Fruit fly (Drosophila melanogaster) whole organism, wandering third instar larva: Measurements from ENCODE around the gene Cpr64Ab.

Experiments used
- Abd-B ChIP-seq: fragments of >200 bp; optimal IDR thresholded peaks from 2 replicates; lab custom pipeline; 2017; ENCODE audit warnings: missing biosample characterization, missing genetic modification characterization
- CG32264 ChIP-seq: fragments of 200-800 bp; sonication (Bioruptor generic); optimal IDR thresholded peaks from 2 replicates; lab custom pipeline; 2016; ENCODE audit warnings: missing biosample characterization, missing genetic modification characterization
- CG9705 ChIP-seq: fragments of 200-800 bp; sonication (Bioruptor generic); optimal IDR thresholded peaks from 2 replicates; lab custom pipeline; 2018; ENCODE audit warnings: missing biosample characterization, mild to moderate bottlenecking, missing genetic modification characterization
- CrebA ChIP-seq: fragments of 200-800 bp; sonication (Bioruptor generic); optimal IDR thresholded peaks from 2 replicates; lab custom pipeline; 2016; ENCODE audit warnings: missing biosample characterization, mild to moderate bottlenecking, missing genetic modification characterization, borderline replicate concordance
- Dfd ChIP-seq: fragments of >200 bp; optimal IDR thresholded peaks from 2 replicates; lab custom pipeline; 2017; ENCODE audit warnings: missing biosample characterization, missing genetic modification characterization
- Dif ChIP-seq: fragments of 200-275, 200-300 bp; sonication (Bioruptor generic); optimal IDR thresholded peaks from 2 replicates; lab custom pipeline; 2018; ENCODE audit warnings: missing biosample characterization, missing genetic modification characterization; ENCODE audit not compliant: partially characterized antibody
- GATAd ChIP-seq: sonication (Bioruptor generic); optimal IDR thresholded peaks from 2 replicates; lab custom pipeline; 2016; ENCODE audit warnings: missing biosample characterization, missing genetic modification characterization
- HLH106 ChIP-seq: fragments of 200-800 bp; optimal IDR thresholded peaks from 3 replicates; lab custom pipeline; 2019; ENCODE audit warnings: missing biosample characterization, mild to moderate bottlenecking, missing genetic modification characterization, moderate library complexity
- Hnf4 ChIP-seq: fragments of 200-800 bp; sonication (Bioruptor generic); optimal IDR thresholded peaks from 2 replicates; lab custom pipeline; 2016; ENCODE audit warnings: missing biosample characterization, mild to moderate bottlenecking, missing genetic modification characterization
- Hr78 ChIP-seq: fragments of >200 bp; optimal IDR thresholded peaks from 2 replicates; lab custom pipeline; 2017; ENCODE audit warnings: missing biosample characterization, missing genetic modification characterization
- Hr83 ChIP-seq: fragments of 200-300 bp; sonication (Bioruptor generic); optimal IDR thresholded peaks from 2 replicates; lab custom pipeline; 2016; ENCODE audit warnings: missing biosample characterization, mild to moderate bottlenecking, missing genetic modification characterization, moderate library complexity; ENCODE audit not compliant: poor library complexity, severe bottlenecking
- Jra ChIP-seq: sonication (Bioruptor generic); optimal IDR thresholded peaks from 2 replicates; lab custom pipeline; 2016; ENCODE audit warnings: missing biosample characterization, missing genetic modification characterization
- Mio ChIP-seq: sonication (Bioruptor generic); optimal IDR thresholded peaks from 2 replicates; lab custom pipeline; 2016; ENCODE audit warnings: missing biosample characterization, missing genetic modification characterization
- Myc ChIP-seq: fragments of >200 bp; optimal IDR thresholded peaks from 2 replicates; lab custom pipeline; 2017
- N ChIP-seq: fragments of >200 bp; optimal IDR thresholded peaks from 2 replicates; lab custom pipeline; 2018; ENCODE audit warnings: missing biosample characterization, missing external identifiers, missing genetic modification characterization
- OdsH ChIP-seq: fragments of 200-800 bp; sonication (Bioruptor generic); optimal IDR thresholded peaks from 2 replicates; lab custom pipeline; 2016; ENCODE audit warnings: missing biosample characterization, mild to moderate bottlenecking, missing genetic modification characterization
- Rel ChIP-seq, 2 experiments: fragments of 200-800 bp; sonication (Bioruptor generic) in 1 of 2; optimal IDR thresholded peaks; 2 replicates in 1 of 2; 3 replicates in 1 of 2; lab custom pipeline; 2016 to 2019; ENCODE audit warnings: mild to moderate bottlenecking in 2 of 2, missing biosample characterization in 2 of 2, missing genetic modification characterization in 2 of 2, moderate library complexity in 1 of 2
- Sp1 ChIP-seq: fragments of 200-800 bp; sonication (Bioruptor generic); optimal IDR thresholded peaks from 3 replicates; lab custom pipeline; 2019; ENCODE audit warnings: missing biosample characterization, mild to moderate bottlenecking, missing genetic modification characterization, moderate library complexity
- br ChIP-seq: fragments of 200-800 bp; sonication (Bioruptor generic); optimal IDR thresholded peaks from 2 replicates; lab custom pipeline; 2016; ENCODE audit warnings: missing biosample characterization, missing genetic modification characterization
- brk ChIP-seq: fragments of 200-800 bp; sonication (Bioruptor generic); optimal IDR thresholded peaks from 2 replicates; lab custom pipeline; 2016; ENCODE audit warnings: missing biosample characterization, mild to moderate bottlenecking, missing genetic modification characterization
- dl ChIP-seq, 2 experiments: fragments of 175-275, 200-275 bp in 1 of 2; fragments of 200-275 bp in 1 of 2; sonication (Bioruptor generic); optimal IDR thresholded peaks; lab custom pipeline; 2018; ENCODE audit warnings: mild to moderate bottlenecking in 2 of 2, missing biosample characterization in 2 of 2, missing genetic modification characterization in 2 of 2, moderate library complexity in 2 of 2; ENCODE audit not compliant: partially characterized antibody in 2 of 2, insufficient read depth in 1 of 2
- dmrt93B ChIP-seq: fragments of 200-800 bp; sonication (Bioruptor generic); optimal IDR thresholded peaks from 2 replicates; lab custom pipeline; 2018; ENCODE audit warnings: missing biosample characterization, mild to moderate bottlenecking, missing genetic modification characterization
- dsf ChIP-seq: sonication (Bioruptor generic); optimal IDR thresholded peaks from 2 replicates; lab custom pipeline; 2016; ENCODE audit warnings: missing biosample characterization, missing genetic modification characterization, borderline replicate concordance
- ey ChIP-seq: fragments of 200-800 bp; sonication (Bioruptor generic); optimal IDR thresholded peaks from 2 replicates; lab custom pipeline; 2016; ENCODE audit warnings: missing biosample characterization, missing genetic modification characterization
- foxo ChIP-seq, 2 experiments: fragments of 200-800 bp; sonication (Bioruptor generic); optimal IDR thresholded peaks; 2 replicates in 1 of 2; 3 replicates in 1 of 2; lab custom pipeline; 2016 to 2017; ENCODE audit warnings: missing biosample characterization in 2 of 2, missing genetic modification characterization in 2 of 2
- fru ChIP-seq: fragments of 200-800 bp; sonication (Bioruptor generic); optimal IDR thresholded peaks from 3 replicates; lab custom pipeline; 2016; ENCODE audit warnings: missing biosample characterization, mild to moderate bottlenecking, missing genetic modification characterization
- h ChIP-seq: fragments of 200-800 bp; sonication (Bioruptor generic); optimal IDR thresholded peaks from 3 replicates; lab custom pipeline; 2016; ENCODE audit warnings: missing biosample characterization, mild to moderate bottlenecking, missing genetic modification characterization
- jim ChIP-seq: fragments of 175-275, 200-325 bp; sonication (Bioruptor generic); optimal IDR thresholded peaks from 2 replicates; lab custom pipeline; 2016; ENCODE audit warnings: missing biosample characterization, mild to moderate bottlenecking, missing genetic modification characterization
- lola ChIP-seq: fragments of >200 bp; optimal IDR thresholded peaks from 2 replicates; lab custom pipeline; 2017; ENCODE audit warnings: missing biosample characterization, missing genetic modification characterization
- psq ChIP-seq: fragments of 200-800 bp; sonication (Bioruptor generic); optimal IDR thresholded peaks from 3 replicates; lab custom pipeline; 2017; ENCODE audit warnings: missing biosample characterization, mild to moderate bottlenecking, missing genetic modification characterization, moderate library complexity
- rgr ChIP-seq: fragments of 200-800 bp; sonication (Bioruptor generic); optimal IDR thresholded peaks from 3 replicates; lab custom pipeline; 2016; ENCODE audit warnings: missing biosample characterization, mild to moderate bottlenecking, missing genetic modification characterization
- sage ChIP-seq: fragments of 200-800 bp; sonication (Bioruptor generic); optimal IDR thresholded peaks from 2 replicates; lab custom pipeline; 2016; ENCODE audit warnings: missing biosample characterization, mild to moderate bottlenecking, missing genetic modification characterization
- sv ChIP-seq: fragments of 200-800 bp; sonication (Bioruptor generic); optimal IDR thresholded peaks from 3 replicates; lab custom pipeline; 2016; ENCODE audit warnings: missing biosample characterization, missing genetic modification characterization
- tai ChIP-seq: sonication (Bioruptor generic); optimal IDR thresholded peaks from 2 replicates; lab custom pipeline; 2016; ENCODE audit warnings: missing biosample characterization, missing genetic modification characterization
- usp ChIP-seq: fragments of >200 bp; optimal IDR thresholded peaks from 2 replicates; lab custom pipeline; 2017; ENCODE audit warnings: missing biosample characterization, missing genetic modification characterization
- woc ChIP-seq: sonication (Bioruptor generic); optimal IDR thresholded peaks from 2 replicates; lab custom pipeline; 2016; ENCODE audit warnings: missing biosample characterization, mild to moderate bottlenecking, missing genetic modification characterization

Cpr64Ab gene

dm6 chr3L:4227164-4227563 lies 15.8 kb upstream of the Cpr64Ab start, which contains the start of gene CG46460:
Gene CG46460, minus strand, starts transcription at chr3L:4227302.
- TF ChIP-seq Hnf4 (GFP tag; lab: Kevin White, UChicago): peak; percentile 40
- TF ChIP-seq Dif (GFP tag; lab: Kevin White, UChicago): peak; percentile 25
- TF ChIP-seq Myc (lab: Kevin White, UChicago): no peak
- peak; percentile 28 for TF ChIP-seq Hr83 (GFP tag; lab: Kevin White, UChicago)
- no peak for TF ChIP-seq Dfd (GFP tag; lab: Kevin White, UChicago)
- peak; percentile 26 for TF ChIP-seq rgr (GFP tag; lab: Kevin White, UChicago)
- no peak for TF ChIP-seq CG9705 (GFP tag; lab: Kevin White, UChicago)
- no peak for TF ChIP-seq GATAd (GFP tag; lab: Kevin White, UChicago)
- TF ChIP-seq dsf: no peak
- no peak for TF ChIP-seq woc (GFP tag; lab: Kevin White, UChicago)
- no peak for TF ChIP-seq ey
- no peak for TF ChIP-seq sage (GFP tag; lab: Kevin White, UChicago)
- TF ChIP-seq tai: no peak
- no peak for TF ChIP-seq brk (GFP tag; lab: Kevin White, UChicago)
- no peak for TF ChIP-seq br
- TF ChIP-seq lola (GFP tag; lab: Kevin White, UChicago): no peak
- TF ChIP-seq Jra (GFP tag; lab: Kevin White, UChicago): no peak
- peak; percentile 13 for TF ChIP-seq dmrt93B (GFP tag; lab: Kevin White, UChicago)
- TF ChIP-seq CG32264 (GFP tag; lab: Kevin White, UChicago): no peak
- no peak for TF ChIP-seq Sp1
- no peak for TF ChIP-seq CrebA (GFP tag; lab: Kevin White, UChicago)
- TF ChIP-seq dl (GFP tag; optimal IDR thresholded peaks at IDR 0.05; lab: Kevin White, UChicago; ENCODE audit: insufficient read depth in 1 of 2, partially characterized antibody in 2 of 2): peak in 1 of 2 experiments; percentile 14
- TF ChIP-seq sv (GFP tag; lab: Kevin White, UChicago): no peak
- TF ChIP-seq OdsH: no peak
- no peak for TF ChIP-seq Mio (GFP tag; lab: Kevin White, UChicago)
- peak; percentile 31 for TF ChIP-seq h (GFP tag; lab: Kevin White, UChicago)
- no peak for TF ChIP-seq Hr78 (GFP tag; lab: Kevin White, UChicago)
- no peak for TF ChIP-seq jim (GFP tag; lab: Kevin White, UChicago)
- no peak for TF ChIP-seq psq (GFP tag; lab: Kevin White, UChicago)
- no peak for TF ChIP-seq Abd-B (GFP tag; lab: Kevin White, UChicago)
- no peak for TF ChIP-seq Rel (GFP tag; optimal IDR thresholded peaks at IDR 0.05; lab: Kevin White, UChicago)
- peak; percentile 58 for TF ChIP-seq Rel (tag; optimal IDR thresholded peaks at IDR 0.05; lab: Kevin White, UChicago)
- TF ChIP-seq N (GFP tag; lab: Kevin White, UChicago): peak; percentile 33
- TF ChIP-seq fru (GFP tag; lab: Kevin White, UChicago): peak; percentile 38
- TF ChIP-seq foxo (GFP tag; optimal IDR thresholded peaks at IDR 0.05; lab: Kevin White, UChicago): peak in 1 of 2 experiments; percentile 47
- TF ChIP-seq HLH106 (tag; lab: Kevin White, UChicago): no peak
- TF ChIP-seq, all 38 proteins: peak for 11

DNA sequence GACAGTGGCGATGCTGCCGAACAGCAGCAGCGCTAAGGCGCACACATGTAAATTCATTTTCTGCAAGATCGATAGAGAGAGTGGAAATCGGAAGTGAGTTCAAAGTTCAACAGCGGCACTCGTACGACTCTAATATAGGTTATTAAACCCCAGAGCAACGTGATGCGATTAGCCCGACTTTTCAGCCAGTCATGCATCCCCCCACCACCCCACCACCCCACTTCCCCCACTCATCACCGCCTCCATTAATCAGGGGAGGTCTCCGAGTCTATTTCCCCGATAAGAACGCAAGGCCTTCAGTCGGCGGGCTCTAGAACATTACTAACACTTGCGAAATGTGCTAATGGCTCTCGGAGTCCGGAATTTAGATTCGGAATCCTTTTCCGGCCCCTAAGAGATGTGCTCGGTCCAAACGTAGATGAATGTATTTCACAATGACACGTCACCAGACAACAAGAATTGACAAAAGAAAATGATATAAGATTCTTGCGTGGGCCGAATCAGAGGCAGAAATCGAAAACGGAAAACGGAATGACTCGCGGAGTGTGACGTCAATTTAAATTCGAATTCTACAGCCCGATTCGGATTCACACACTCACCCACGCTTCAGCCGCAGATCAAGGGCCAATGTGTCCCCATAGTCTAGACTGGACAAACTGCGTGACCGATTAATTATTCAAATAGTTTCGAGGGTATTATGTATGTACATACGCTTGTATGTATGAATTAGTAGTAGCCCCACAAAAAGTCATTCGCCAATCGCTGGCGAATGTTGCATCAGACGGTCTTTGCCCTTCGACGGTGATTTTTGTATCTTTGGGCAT lies 14.5 kb upstream of the Cpr64Ab start:
- TF ChIP-seq Rel (GFP tag; optimal IDR thresholded peaks at IDR 0.05; lab: Kevin White, UChicago): no peak
- TF ChIP-seq Rel (tag; optimal IDR thresholded peaks at IDR 0.05; lab: Kevin White, UChicago): peak; percentile 46
- TF ChIP-seq sv (GFP tag; lab: Kevin White, UChicago): no peak
- TF ChIP-seq Hr83 (GFP tag; lab: Kevin White, UChicago): no peak
- peak; percentile 6 for TF ChIP-seq Hnf4 (GFP tag; lab: Kevin White, UChicago)

dm6 chr3L:4221792-4222191 lies 10.5 kb upstream of the Cpr64Ab start:
- TF ChIP-seq sage (GFP tag; lab: Kevin White, UChicago) (no peak), psq (GFP tag; lab: Kevin White, UChicago) (no peak), CG32264 (GFP tag; lab: Kevin White, UChicago) (no peak), woc (GFP tag; lab: Kevin White, UChicago) (no peak), usp (GFP tag; lab: Kevin White, UChicago) (no peak), Hr78 (GFP tag; lab: Kevin White, UChicago) (no peak), Hnf4 (GFP tag; lab: Kevin White, UChicago) (no peak), rgr (GFP tag; lab: Kevin White, UChicago) (no peak), OdsH (no peak), dsf (no peak), foxo (GFP tag; optimal IDR thresholded peaks at IDR 0.05; lab: Kevin White, UChicago) (no peak), Jra (GFP tag; lab: Kevin White, UChicago) (no peak)
